Worm (Caenorhabditis elegans) whole organism, mixed stage, embryonic: ENCODE data around the gene F23B12.1.

ENCODE experiments used
- blmp-1 ChIP-seq: fragments of 150-350 bp; optimal IDR thresholded peaks from 2 replicates; lab custom pipeline; 2014; ENCODE audit warnings: missing biosample characterization, missing genetic modification characterization
- elt-1 ChIP-seq: sonication (generic microtip); optimal IDR thresholded peaks from 2 replicates; lab custom pipeline; 2017; ENCODE audit warnings: missing genetic modification characterization, mild to moderate bottlenecking, missing compliant biosample characterization, antibody characterized with exemption, moderate library complexity, borderline replicate concordance; ENCODE audit not compliant: insufficient read depth
- mls-2 ChIP-seq: sonication (generic microtip); optimal IDR thresholded peaks from 2 replicates; lab custom pipeline; 2016; ENCODE audit warnings: mild to moderate bottlenecking, missing genetic modification characterization, moderate library complexity, missing compliant biosample characterization
- nhr-12 ChIP-seq: fragments of 150-350 bp; optimal IDR thresholded peaks from 2 replicates; lab custom pipeline; 2014; ENCODE audit warnings: missing biosample characterization, missing genetic modification characterization
- nhr-237 ChIP-seq: fragments of 150-350 bp; optimal IDR thresholded peaks from 2 replicates; lab custom pipeline; 2014; ENCODE audit warnings: missing biosample characterization, missing genetic modification characterization
- pha-4 ChIP-seq: fragments of 150-350 bp; optimal IDR thresholded peaks from 2 replicates; lab custom pipeline; 2018; ENCODE audit warnings: missing biosample characterization, missing genetic modification reagents, missing genetic modification characterization

DNA sequence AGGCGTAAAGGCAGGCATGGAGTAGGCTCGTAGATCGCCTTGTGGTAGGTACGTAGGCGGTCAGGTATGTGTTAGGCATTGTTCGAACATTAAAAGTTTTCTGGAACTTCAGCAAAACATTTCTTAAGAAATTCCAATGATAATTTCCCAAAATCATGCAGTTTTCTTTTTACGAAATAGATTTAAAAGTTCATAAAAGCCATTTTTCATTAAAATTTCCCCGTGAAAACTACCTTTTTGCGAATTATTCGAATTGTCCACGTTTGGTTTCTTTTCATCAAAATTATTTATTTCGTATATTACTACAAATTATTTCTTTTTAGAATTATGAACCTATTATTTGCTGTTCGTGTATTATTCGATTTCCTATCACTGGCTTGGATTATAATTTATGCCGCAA, 34.2 kb upstream of the F23B12.1 start, which contains the start of gene C15H11.13:
- TF ChIP-seq elt-1 (tag; lab: Kevin White, UChicago), result no peak
- no peak for TF ChIP-seq pha-4 (tag; lab: Kevin White, UChicago)
- TF ChIP-seq blmp-1 (tag; lab: Kevin White, UChicago), result no peak
- TF ChIP-seq mls-2 (tag; lab: Kevin White, UChicago), result no peak
- no peak for TF ChIP-seq nhr-237 (tag; lab: Kevin White, UChicago)
- TF ChIP-seq nhr-12 (tag; lab: Kevin White, UChicago), result no peak
